Fruit fly (Drosophila melanogaster) Kc167 (cell line): ENCODE results near the gene CG32023.

ENCODE experiments used
- Myc ChIP-seq: fragments of >200 bp; optimal IDR thresholded peaks from 2 replicates; lab custom pipeline; 2017; ENCODE audit warnings: missing external identifiers
- Sin3A ChIP-seq: fragments of >200 bp; optimal IDR thresholded peaks from 2 replicates; lab custom pipeline; 2018; ENCODE audit warnings: missing external identifiers
- h ChIP-seq: fragments of >200 bp; optimal IDR thresholded peaks from 3 replicates; lab custom pipeline; 2018; ENCODE audit warnings: missing external identifiers
- insv ChIP-seq: fragments of >200 bp; optimal IDR thresholded peaks from 3 replicates; lab custom pipeline; 2018; ENCODE audit warnings: missing external identifiers
- psq ChIP-seq: fragments of >200 bp; optimal IDR thresholded peaks from 2 replicates; lab custom pipeline; 2017; ENCODE audit warnings: missing external identifiers
- ttk ChIP-seq: sonication (Bioruptor generic); optimal IDR thresholded peaks from 2 replicates; lab custom pipeline; 2017; ENCODE audit warnings: missing external identifiers

- no peak for TF ChIP-seq psq
- TF ChIP-seq h = no peak
- no peak for TF ChIP-seq insv (lab: Kevin White, UChicago)
- no peak for TF ChIP-seq ttk
- no peak for TF ChIP-seq Myc (lab: Kevin White, UChicago)
- no peak for TF ChIP-seq Sin3A (lab: Kevin White, UChicago)
Observed at dm6 chr3L:8774974-8775731, 28.8 kb downstream of the CG32023 start.
